Worm (Caenorhabditis elegans) whole organism, early embryonic: Measurements from ENCODE around the gene erfa-3.

Source experiments
- B0310.2 ChIP-seq: sonication (generic microtip); optimal IDR thresholded peaks from 2 replicates; lab custom pipeline; 2016; ENCODE audit warnings: mild to moderate bottlenecking, missing genetic modification characterization, missing compliant biosample characterization
- ceh-36 ChIP-seq: sonication (generic microtip); optimal IDR thresholded peaks from 2 replicates; lab custom pipeline; 2016; ENCODE audit warnings: missing genetic modification characterization, inconsistent platforms, missing compliant biosample characterization
- ets-7 ChIP-seq: sonication (generic microtip); optimal IDR thresholded peaks from 2 replicates; lab custom pipeline; 2016; ENCODE audit warnings: missing genotype, missing genetic modification characterization, missing compliant biosample characterization
- flt-1 ChIP-seq: fragments of 200-800 bp; sonication (Bioruptor generic); IDR thresholded peaks from 2 replicates; pipeline ENCODE4 v1.3.6; 2022; ENCODE audit warnings: missing genetic modification characterization, missing compliant biosample characterization
- hnd-1 ChIP-seq: sonication (generic microtip); optimal IDR thresholded peaks from 2 replicates; lab custom pipeline; 2016; ENCODE audit warnings: missing genetic modification characterization, missing compliant biosample characterization
- tbx-37 ChIP-seq: fragments of 200-800 bp; sonication (Bioruptor generic); conservative IDR thresholded peaks from 2 replicates; pipeline ENCODE4 v1.3.6; 2022; ENCODE audit warnings: missing genetic modification reagents, missing genetic modification characterization, missing compliant biosample characterization

Gene erfa-3

DNA sequence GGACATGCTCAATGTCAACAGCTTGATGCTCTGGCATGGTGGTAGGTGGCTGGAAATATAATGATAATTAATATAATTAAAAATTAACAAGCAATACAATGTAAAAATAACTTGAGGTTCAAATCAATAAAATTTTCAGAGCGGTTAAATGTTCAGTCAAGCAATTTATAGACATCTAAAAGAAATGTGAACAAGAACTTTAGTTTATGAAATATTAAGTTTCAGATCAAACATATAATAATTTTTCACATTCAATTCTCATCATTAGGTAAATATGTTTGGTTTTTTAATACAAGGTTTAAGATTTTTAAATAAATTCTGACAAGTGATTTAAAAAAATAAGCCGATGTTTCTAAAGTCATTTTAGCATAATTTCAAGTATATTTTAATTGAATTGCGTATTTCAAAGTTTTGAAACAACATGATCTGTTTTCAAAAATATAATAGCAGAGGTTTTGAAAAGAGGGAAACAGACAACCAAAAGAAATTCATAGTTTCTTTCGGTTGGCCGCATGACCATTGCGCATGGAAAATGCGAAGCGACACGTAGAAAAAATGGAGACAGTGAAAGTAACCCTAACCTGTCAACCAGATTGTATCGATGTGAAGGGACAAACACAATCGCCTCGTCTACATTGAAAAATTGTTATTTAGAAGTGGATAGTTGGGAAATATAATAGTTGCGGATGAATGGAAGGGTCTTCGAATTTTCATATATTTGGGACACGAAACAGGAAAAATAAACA lies 52.5 kb downstream of the erfa-3 start, which contains the start of gene T04C12.11:
Gene T04C12.11 (minus strand): TSS at position 51 of the 746 bp plus-strand sequence.
- no peak for TF ChIP-seq hnd-1 (tag; lab: Kevin White, UChicago)
- no peak for TF ChIP-seq flt-1
- TF ChIP-seq ets-7 (tag; lab: Kevin White, UChicago): no peak
- TF ChIP-seq B0310.2 (tag; lab: Kevin White, UChicago): no peak
- TF ChIP-seq ceh-36 (tag; lab: Kevin White, UChicago): no peak
- no peak for TF ChIP-seq tbx-37 (GFP tag; lab: Robert Waterston, UW)
